Worm (Caenorhabditis elegans): Measurements from ENCODE around the gene F52D10.4.

ce11 chrX:11666545-11667177 is 49.4 kb downstream of the F52D10.4 start, which contains the start of gene noca-2:
- no peak for TF ChIP-seq lin-39 (tag; optimal IDR thresholded peaks at IDR 0.05)
- no peak for TF ChIP-seq nhr-11 (tag; optimal IDR thresholded peaks at IDR 0.05)
- TF ChIP-seq lim-7 (GFP tag; IDR thresholded peaks at IDR 0.05): no peak
- no peak for TF ChIP-seq pha-4 (GFP tag; IDR thresholded peaks at IDR 0.05)
- TF ChIP-seq pha-4 (tag; optimal IDR thresholded peaks at IDR 0.05): no peak
